Fruit fly (Drosophila melanogaster): ENCODE measurements around the gene CG2924.
A peak's percentile ranks its signal among the peaks of the same experiment; 100 is the strongest.

Gene CG2924

dm6 chrX:2241842-2242241 is 28.7 kb downstream of the CG2924 start, which contains the start of gene kz:
Gene kz (minus strand): TSS chrX:2242035.
- TF ChIP-seq noc (tag; optimal IDR thresholded peaks at IDR 0.05), result no peak

- no peak for TF ChIP-seq noc (tag; optimal IDR thresholded peaks at IDR 0.05)
These were observed 45.4 kb downstream of the CG2924 start, which contains the start of gene pcx for dm6 chrX:2225138-2225537. Gene pcx (plus strand): TSS chrX:2225296.

- no peak for TF ChIP-seq noc (tag; optimal IDR thresholded peaks at IDR 0.05)
These were observed 47.1 kb downstream of the CG2924 start, which contains the start of gene CG14052 for dm6 chrX:2223454-2223853. Gene CG14052 (plus strand): TSS chrX:2223754.

dm6 chrX:2222181-2222790 is 48.3 kb downstream of the CG2924 start, which contains the start of gene Vinc:
Gene Vinc (minus strand): TSS chrX:2222567.
- peak; percentile 67 for TF ChIP-seq noc (tag; optimal IDR thresholded peaks at IDR 0.05)

- no peak for TF ChIP-seq noc (tag; optimal IDR thresholded peaks at IDR 0.05)
These were observed 49.0 kb downstream of the CG2924 start for dm6 chrX:2221598-2221997.

dm6 chrX:2219899-2220298 is 50.7 kb downstream of the CG2924 start:
- TF ChIP-seq noc (tag; optimal IDR thresholded peaks at IDR 0.05), result no peak

DNA sequence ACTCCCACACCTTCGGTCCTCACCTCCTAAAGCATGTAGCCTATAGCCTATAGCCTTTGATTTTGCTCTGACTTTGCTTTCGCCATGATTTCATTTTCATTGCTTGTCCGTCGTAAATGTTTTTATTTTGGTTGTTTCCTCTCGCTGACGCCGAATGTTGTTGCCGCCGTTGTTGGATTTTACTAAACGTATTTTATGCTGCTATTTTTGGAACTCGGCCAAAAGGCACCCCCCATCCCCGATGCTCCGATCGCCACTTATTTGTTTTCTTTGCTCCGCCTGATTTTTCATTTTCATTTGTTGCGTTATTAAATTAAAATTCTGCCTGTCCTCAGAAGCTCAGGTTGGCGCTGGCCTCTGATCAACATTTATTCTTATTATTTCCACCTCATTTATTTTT is 51.3 kb downstream of the CG2924 start:
- no peak for TF ChIP-seq noc (tag; optimal IDR thresholded peaks at IDR 0.05)

DNA sequence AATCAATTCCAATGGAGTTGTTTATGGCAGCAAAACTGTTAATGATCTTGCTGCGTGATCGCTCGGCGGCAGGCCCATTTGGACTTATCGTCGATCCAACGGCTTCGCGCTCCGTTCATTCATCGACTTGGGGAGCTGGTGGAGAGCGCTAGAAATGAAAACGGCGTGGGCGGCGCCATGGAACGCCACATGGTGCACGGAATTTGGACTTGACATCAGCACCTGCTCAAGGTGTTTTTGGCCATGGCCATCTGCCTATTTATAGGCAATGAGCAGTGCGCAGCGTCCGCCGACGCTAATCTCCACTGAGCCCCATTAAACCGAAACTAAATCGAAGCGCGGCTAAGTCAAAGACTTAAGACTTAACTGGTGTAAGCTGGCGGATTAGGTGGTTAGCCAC is 52.1 kb downstream of the CG2924 start:
- no peak for TF ChIP-seq noc (tag; optimal IDR thresholded peaks at IDR 0.05)
